Fruit fly (Drosophila melanogaster) whole organism, wandering third instar larva: ENCODE results near the gene CG15740.

Source experiments
- Abd-B ChIP-seq: fragments of >200 bp; optimal IDR thresholded peaks from 2 replicates; lab custom pipeline; 2017; ENCODE audit warnings: missing biosample characterization, missing genetic modification characterization
- CG32264 ChIP-seq: fragments of 200-800 bp; sonication (Bioruptor generic); optimal IDR thresholded peaks from 2 replicates; lab custom pipeline; 2016; ENCODE audit warnings: missing biosample characterization, missing genetic modification characterization
- CG9705 ChIP-seq: fragments of 200-800 bp; sonication (Bioruptor generic); optimal IDR thresholded peaks from 2 replicates; lab custom pipeline; 2018; ENCODE audit warnings: missing biosample characterization, mild to moderate bottlenecking, missing genetic modification characterization
- CrebA ChIP-seq: fragments of 200-800 bp; sonication (Bioruptor generic); optimal IDR thresholded peaks from 2 replicates; lab custom pipeline; 2016; ENCODE audit warnings: missing biosample characterization, mild to moderate bottlenecking, missing genetic modification characterization, borderline replicate concordance
- Dfd ChIP-seq: fragments of >200 bp; optimal IDR thresholded peaks from 2 replicates; lab custom pipeline; 2017; ENCODE audit warnings: missing biosample characterization, missing genetic modification characterization
- Dif ChIP-seq: fragments of 200-275, 200-300 bp; sonication (Bioruptor generic); optimal IDR thresholded peaks from 2 replicates; lab custom pipeline; 2018; ENCODE audit warnings: missing biosample characterization, missing genetic modification characterization; ENCODE audit not compliant: partially characterized antibody
- GATAd ChIP-seq: sonication (Bioruptor generic); optimal IDR thresholded peaks from 2 replicates; lab custom pipeline; 2016; ENCODE audit warnings: missing biosample characterization, missing genetic modification characterization
- HLH106 ChIP-seq: fragments of 200-800 bp; optimal IDR thresholded peaks from 3 replicates; lab custom pipeline; 2019; ENCODE audit warnings: missing biosample characterization, mild to moderate bottlenecking, missing genetic modification characterization, moderate library complexity
- Hnf4 ChIP-seq: fragments of 200-800 bp; sonication (Bioruptor generic); optimal IDR thresholded peaks from 2 replicates; lab custom pipeline; 2016; ENCODE audit warnings: missing biosample characterization, mild to moderate bottlenecking, missing genetic modification characterization
- Hr78 ChIP-seq: fragments of >200 bp; optimal IDR thresholded peaks from 2 replicates; lab custom pipeline; 2017; ENCODE audit warnings: missing biosample characterization, missing genetic modification characterization
- Hr83 ChIP-seq: fragments of 200-300 bp; sonication (Bioruptor generic); optimal IDR thresholded peaks from 2 replicates; lab custom pipeline; 2016; ENCODE audit warnings: missing biosample characterization, mild to moderate bottlenecking, missing genetic modification characterization, moderate library complexity; ENCODE audit not compliant: poor library complexity, severe bottlenecking
- Jra ChIP-seq: sonication (Bioruptor generic); optimal IDR thresholded peaks from 2 replicates; lab custom pipeline; 2016; ENCODE audit warnings: missing biosample characterization, missing genetic modification characterization
- Mio ChIP-seq: sonication (Bioruptor generic); optimal IDR thresholded peaks from 2 replicates; lab custom pipeline; 2016; ENCODE audit warnings: missing biosample characterization, missing genetic modification characterization
- Myc ChIP-seq: fragments of >200 bp; optimal IDR thresholded peaks from 2 replicates; lab custom pipeline; 2017
- N ChIP-seq: fragments of >200 bp; optimal IDR thresholded peaks from 2 replicates; lab custom pipeline; 2018; ENCODE audit warnings: missing biosample characterization, missing external identifiers, missing genetic modification characterization
- OdsH ChIP-seq: fragments of 200-800 bp; sonication (Bioruptor generic); optimal IDR thresholded peaks from 2 replicates; lab custom pipeline; 2016; ENCODE audit warnings: missing biosample characterization, mild to moderate bottlenecking, missing genetic modification characterization
- Rel ChIP-seq, 2 experiments: fragments of 200-800 bp; sonication (Bioruptor generic) in 1 of 2; optimal IDR thresholded peaks; 2 replicates in 1 of 2; 3 replicates in 1 of 2; lab custom pipeline; 2016 to 2019; ENCODE audit warnings: mild to moderate bottlenecking in 2 of 2, missing biosample characterization in 2 of 2, missing genetic modification characterization in 2 of 2, moderate library complexity in 1 of 2
- Sp1 ChIP-seq: fragments of 200-800 bp; sonication (Bioruptor generic); optimal IDR thresholded peaks from 3 replicates; lab custom pipeline; 2019; ENCODE audit warnings: missing biosample characterization, mild to moderate bottlenecking, missing genetic modification characterization, moderate library complexity
- Vsx2 ChIP-seq: fragments of 200-300, 225-300 bp; sonication (Bioruptor generic); optimal IDR thresholded peaks from 2 replicates; lab custom pipeline; 2018; ENCODE audit warnings: missing biosample characterization, missing genetic modification characterization; ENCODE audit not compliant: partially characterized antibody
- br ChIP-seq: fragments of 200-800 bp; sonication (Bioruptor generic); optimal IDR thresholded peaks from 2 replicates; lab custom pipeline; 2016; ENCODE audit warnings: missing biosample characterization, missing genetic modification characterization
- brk ChIP-seq: fragments of 200-800 bp; sonication (Bioruptor generic); optimal IDR thresholded peaks from 2 replicates; lab custom pipeline; 2016; ENCODE audit warnings: missing biosample characterization, mild to moderate bottlenecking, missing genetic modification characterization
- dl ChIP-seq, 2 experiments: fragments of 175-275, 200-275 bp in 1 of 2; fragments of 200-275 bp in 1 of 2; sonication (Bioruptor generic); optimal IDR thresholded peaks; lab custom pipeline; 2018; ENCODE audit warnings: mild to moderate bottlenecking in 2 of 2, missing biosample characterization in 2 of 2, missing genetic modification characterization in 2 of 2, moderate library complexity in 2 of 2; ENCODE audit not compliant: partially characterized antibody in 2 of 2, insufficient read depth in 1 of 2
- dmrt93B ChIP-seq: fragments of 200-800 bp; sonication (Bioruptor generic); optimal IDR thresholded peaks from 2 replicates; lab custom pipeline; 2018; ENCODE audit warnings: missing biosample characterization, mild to moderate bottlenecking, missing genetic modification characterization
- dsf ChIP-seq: sonication (Bioruptor generic); optimal IDR thresholded peaks from 2 replicates; lab custom pipeline; 2016; ENCODE audit warnings: missing biosample characterization, missing genetic modification characterization, borderline replicate concordance
- ey ChIP-seq: fragments of 200-800 bp; sonication (Bioruptor generic); optimal IDR thresholded peaks from 2 replicates; lab custom pipeline; 2016; ENCODE audit warnings: missing biosample characterization, missing genetic modification characterization
- foxo ChIP-seq, 2 experiments: fragments of 200-800 bp; sonication (Bioruptor generic); optimal IDR thresholded peaks; 2 replicates in 1 of 2; 3 replicates in 1 of 2; lab custom pipeline; 2016 to 2017; ENCODE audit warnings: missing biosample characterization in 2 of 2, missing genetic modification characterization in 2 of 2
- fru ChIP-seq: fragments of 200-800 bp; sonication (Bioruptor generic); optimal IDR thresholded peaks from 3 replicates; lab custom pipeline; 2016; ENCODE audit warnings: missing biosample characterization, mild to moderate bottlenecking, missing genetic modification characterization
- h ChIP-seq: fragments of 200-800 bp; sonication (Bioruptor generic); optimal IDR thresholded peaks from 3 replicates; lab custom pipeline; 2016; ENCODE audit warnings: missing biosample characterization, mild to moderate bottlenecking, missing genetic modification characterization
- jim ChIP-seq: fragments of 175-275, 200-325 bp; sonication (Bioruptor generic); optimal IDR thresholded peaks from 2 replicates; lab custom pipeline; 2016; ENCODE audit warnings: missing biosample characterization, mild to moderate bottlenecking, missing genetic modification characterization
- lola ChIP-seq: fragments of >200 bp; optimal IDR thresholded peaks from 2 replicates; lab custom pipeline; 2017; ENCODE audit warnings: missing biosample characterization, missing genetic modification characterization
- pan ChIP-seq: fragments of >200 bp; optimal IDR thresholded peaks from 2 replicates; lab custom pipeline; 2017
- psq ChIP-seq: fragments of 200-800 bp; sonication (Bioruptor generic); optimal IDR thresholded peaks from 3 replicates; lab custom pipeline; 2017; ENCODE audit warnings: missing biosample characterization, mild to moderate bottlenecking, missing genetic modification characterization, moderate library complexity
- rgr ChIP-seq: fragments of 200-800 bp; sonication (Bioruptor generic); optimal IDR thresholded peaks from 3 replicates; lab custom pipeline; 2016; ENCODE audit warnings: missing biosample characterization, mild to moderate bottlenecking, missing genetic modification characterization
- sage ChIP-seq: fragments of 200-800 bp; sonication (Bioruptor generic); optimal IDR thresholded peaks from 2 replicates; lab custom pipeline; 2016; ENCODE audit warnings: missing biosample characterization, mild to moderate bottlenecking, missing genetic modification characterization
- sv ChIP-seq: fragments of 200-800 bp; sonication (Bioruptor generic); optimal IDR thresholded peaks from 3 replicates; lab custom pipeline; 2016; ENCODE audit warnings: missing biosample characterization, missing genetic modification characterization
- tai ChIP-seq: sonication (Bioruptor generic); optimal IDR thresholded peaks from 2 replicates; lab custom pipeline; 2016; ENCODE audit warnings: missing biosample characterization, missing genetic modification characterization
- usp ChIP-seq: fragments of >200 bp; optimal IDR thresholded peaks from 2 replicates; lab custom pipeline; 2017; ENCODE audit warnings: missing biosample characterization, missing genetic modification characterization
- woc ChIP-seq: sonication (Bioruptor generic); optimal IDR thresholded peaks from 2 replicates; lab custom pipeline; 2016; ENCODE audit warnings: missing biosample characterization, mild to moderate bottlenecking, missing genetic modification characterization

The CG15740 gene

DNA sequence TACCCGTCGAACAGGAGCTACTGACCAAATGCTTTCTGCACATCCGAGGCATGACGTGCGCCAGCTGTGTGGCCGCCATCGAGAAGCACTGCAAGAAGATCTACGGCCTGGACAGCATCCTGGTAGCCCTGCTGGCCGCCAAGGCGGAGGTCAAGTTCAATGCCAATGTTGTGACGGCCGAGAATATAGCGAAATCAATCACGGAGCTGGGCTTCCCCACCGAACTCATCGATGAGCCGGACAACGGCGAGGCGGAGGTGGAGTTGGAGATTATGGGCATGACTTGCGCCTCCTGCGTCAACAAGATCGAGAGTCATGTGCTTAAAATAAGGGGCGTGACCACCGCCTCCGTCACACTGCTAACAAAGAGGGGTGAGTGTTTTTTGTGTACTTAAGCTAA lies 10.1 kb upstream of the CG15740 start:
- no peak for TF ChIP-seq h
- no peak for TF ChIP-seq sage (GFP tag; lab: Kevin White, UChicago)
- TF ChIP-seq Rel (GFP tag; optimal IDR thresholded peaks at IDR 0.05; lab: Kevin White, UChicago): no peak
- TF ChIP-seq Rel (tag; optimal IDR thresholded peaks at IDR 0.05; lab: Kevin White, UChicago): peak; percentile 86

DNA sequence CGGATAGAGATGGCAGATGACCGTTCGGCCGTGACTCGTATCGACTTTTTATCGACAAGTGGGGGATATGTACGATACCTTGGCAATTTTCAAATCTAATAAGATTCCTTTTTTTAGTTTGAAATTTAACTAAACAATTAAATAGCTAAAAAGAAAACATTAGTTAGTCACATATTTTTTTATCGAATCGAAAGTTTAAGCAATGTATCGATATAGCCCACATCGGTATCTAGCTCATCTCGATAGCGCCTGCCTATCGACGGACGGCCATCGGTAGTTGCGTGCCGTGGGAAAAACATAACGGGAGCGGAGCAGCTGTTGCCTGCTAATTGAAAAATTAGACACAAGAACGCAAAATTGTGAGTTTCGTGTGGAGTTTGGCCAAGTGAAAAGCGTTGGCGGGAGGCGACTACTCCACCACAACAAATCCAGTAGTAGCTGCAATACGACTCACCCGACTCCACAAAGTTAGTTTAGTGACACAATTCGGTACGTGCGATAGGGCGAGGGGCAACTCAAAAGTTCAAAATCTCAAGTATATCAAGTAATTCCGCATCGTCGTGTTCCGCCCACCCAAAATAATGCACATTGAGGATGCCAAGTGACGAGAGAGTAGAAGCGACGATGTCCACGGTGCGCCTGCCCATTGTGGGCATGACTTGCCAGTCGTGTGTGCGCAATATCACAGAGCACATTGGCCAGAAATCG lies 9.0 kb upstream of the CG15740 start, which contains the start of the genes CG10347 and ATP7:
CG10347 (minus strand) TSS at position 174 of the 708 bp plus-strand sequence.
ATP7 (plus strand) TSS at position 265 of the 708 bp plus-strand sequence.
- no peak for TF ChIP-seq dmrt93B (GFP tag; lab: Kevin White, UChicago)
- TF ChIP-seq Sp1 (GFP tag; lab: Kevin White, UChicago): peak; percentile 37
- no peak for TF ChIP-seq CG32264 (GFP tag; lab: Kevin White, UChicago)
- TF ChIP-seq lola: no peak
- TF ChIP-seq CG9705 (GFP tag; lab: Kevin White, UChicago): no peak
- peak; percentile 75 for TF ChIP-seq Jra (GFP tag; lab: Kevin White, UChicago)
- no peak for TF ChIP-seq pan (lab: Kevin White, UChicago)
- TF ChIP-seq Dfd (GFP tag; lab: Kevin White, UChicago): no peak
- TF ChIP-seq dl (GFP tag; optimal IDR thresholded peaks at IDR 0.05; lab: Kevin White, UChicago; ENCODE audit: insufficient read depth in 1 of 2, partially characterized antibody in 2 of 2): no peak
- no peak for TF ChIP-seq Abd-B (GFP tag; lab: Kevin White, UChicago)
- TF ChIP-seq CrebA: no peak
- TF ChIP-seq psq (GFP tag; lab: Kevin White, UChicago): peak; percentile 12
- peak; percentile 22 for TF ChIP-seq sv
- peak; percentile 45 for TF ChIP-seq br (GFP tag; lab: Kevin White, UChicago)
- no peak for TF ChIP-seq Myc (lab: Kevin White, UChicago)
- TF ChIP-seq sage (GFP tag; lab: Kevin White, UChicago): no peak
- no peak for TF ChIP-seq OdsH (GFP tag; lab: Kevin White, UChicago)
- no peak for TF ChIP-seq rgr (GFP tag; lab: Kevin White, UChicago)
- no peak for TF ChIP-seq tai (GFP tag; lab: Kevin White, UChicago)
- no peak for TF ChIP-seq N (GFP tag; lab: Kevin White, UChicago)
- no peak for TF ChIP-seq Dif (GFP tag; lab: Kevin White, UChicago)
- no peak for TF ChIP-seq fru (GFP tag; lab: Kevin White, UChicago)
- TF ChIP-seq dsf (GFP tag; lab: Kevin White, UChicago): peak; percentile 20
- TF ChIP-seq woc (GFP tag; lab: Kevin White, UChicago): peak; percentile 11
- TF ChIP-seq jim (GFP tag; lab: Kevin White, UChicago): no peak
- no peak for TF ChIP-seq Rel (GFP tag; optimal IDR thresholded peaks at IDR 0.05; lab: Kevin White, UChicago)
- peak; percentile 95 for TF ChIP-seq Rel (tag; optimal IDR thresholded peaks at IDR 0.05; lab: Kevin White, UChicago)
- no peak for TF ChIP-seq Hr78
- no peak for TF ChIP-seq Mio (GFP tag; lab: Kevin White, UChicago)
- peak; percentile 23 for TF ChIP-seq HLH106 (tag; lab: Kevin White, UChicago)
- no peak for TF ChIP-seq Vsx2
- TF ChIP-seq ey: peak; percentile 27
- no peak for TF ChIP-seq GATAd (GFP tag; lab: Kevin White, UChicago)
- no peak for TF ChIP-seq Hr83 (GFP tag; lab: Kevin White, UChicago)
- peak; percentile 61 for TF ChIP-seq h
- TF ChIP-seq brk (GFP tag; lab: Kevin White, UChicago): no peak
- peak in 1 of 2 experiments; percentile 43 for TF ChIP-seq foxo (GFP tag; optimal IDR thresholded peaks at IDR 0.05; lab: Kevin White, UChicago)
- peak; percentile 68 for TF ChIP-seq Hnf4 (GFP tag; lab: Kevin White, UChicago)
- no peak for TF ChIP-seq usp
